Fruit fly (Drosophila melanogaster) whole organism, embryonic: ENCODE data around the gene Peritrophin-15a.

ENCODE experiments used
- CG10431 ChIP-seq: fragments of 200-800 bp; sonication (Bioruptor generic); optimal IDR thresholded peaks from 3 replicates; lab custom pipeline; 2018; ENCODE audit warnings: missing biosample characterization, mild to moderate bottlenecking, missing genetic modification characterization
- CG10979 ChIP-seq: fragments of 200-800 bp; sonication (Bioruptor generic); optimal IDR thresholded peaks from 2 replicates; lab custom pipeline; 2018; ENCODE audit warnings: missing biosample characterization, mild to moderate bottlenecking, missing genetic modification characterization, moderate library complexity
- CG12391 ChIP-seq: fragments of 200-800 bp; sonication (Bioruptor generic); optimal IDR thresholded peaks from 3 replicates; lab custom pipeline; 2018; ENCODE audit warnings: missing biosample characterization, mild to moderate bottlenecking, missing genetic modification characterization, moderate library complexity
- CG13624 ChIP-seq: fragments of 200-800 bp; sonication (Bioruptor generic); optimal IDR thresholded peaks from 2 replicates; lab custom pipeline; 2016; ENCODE audit warnings: missing biosample characterization, missing genetic modification characterization
- CG15269 ChIP-seq: fragments of 200-800 bp; sonication (Bioruptor generic); optimal IDR thresholded peaks from 2 replicates; lab custom pipeline; 2018; ENCODE audit warnings: missing biosample characterization, mild to moderate bottlenecking, missing genetic modification characterization, moderate library complexity
- CG15479 ChIP-seq: fragments of 200-800 bp; sonication (Bioruptor generic); optimal IDR thresholded peaks from 3 replicates; lab custom pipeline; 2019; ENCODE audit warnings: missing biosample characterization, mild to moderate bottlenecking, missing genetic modification characterization, moderate library complexity
- CG16863 ChIP-seq: fragments of 200-800 bp; sonication (Bioruptor generic); optimal IDR thresholded peaks from 3 replicates; lab custom pipeline; 2016; ENCODE audit warnings: missing biosample characterization, missing genetic modification characterization
- CG17361 ChIP-seq: fragments of 200-800 bp; sonication (Bioruptor generic); IDR thresholded peaks from 3 replicates; pipeline ENCODE4 v1.3.6; 2022; ENCODE audit warnings: missing biosample characterization, missing genetic modification characterization
- CG2202 ChIP-seq: fragments of 200-800 bp; sonication (Bioruptor generic); optimal IDR thresholded peaks from 2 replicates; lab custom pipeline; 2018; ENCODE audit warnings: missing biosample characterization, mild to moderate bottlenecking, missing genetic modification characterization
- CG3065 ChIP-seq: fragments of 200-800 bp; sonication (Bioruptor generic); optimal IDR thresholded peaks from 2 replicates; lab custom pipeline; 2016; ENCODE audit warnings: missing biosample characterization, missing genetic modification characterization
- CG3281 ChIP-seq: fragments of 200-800 bp; sonication (Bioruptor generic); optimal IDR thresholded peaks from 3 replicates; lab custom pipeline; 2017; ENCODE audit warnings: missing biosample characterization, mild to moderate bottlenecking, missing genetic modification characterization
- CG6175 ChIP-seq: fragments of 200-800 bp; sonication (Bioruptor generic); IDR thresholded peaks from 3 replicates; pipeline ENCODE4 v1.3.6; 2022; ENCODE audit warnings: missing biosample characterization, missing genetic modification characterization
- CG6854 ChIP-seq: fragments of 200-800 bp; sonication (Bioruptor generic); optimal IDR thresholded peaks from 3 replicates; lab custom pipeline; 2017; ENCODE audit warnings: missing biosample characterization, mild to moderate bottlenecking, missing genetic modification characterization
- CG8290 ChIP-seq, 3 experiments: fragments of 200-800 bp; sonication (Bioruptor generic); optimal IDR thresholded peaks; 2 replicates each; lab custom pipeline; 2016 to 2019; ENCODE audit warnings: missing biosample characterization in 3 of 3, missing genetic modification characterization in 3 of 3, mild to moderate bottlenecking in 2 of 3, moderate library complexity in 1 of 3
- CG9437 ChIP-seq: fragments of 200-800 bp; sonication (Bioruptor generic); optimal IDR thresholded peaks from 2 replicates; lab custom pipeline; 2018; ENCODE audit warnings: missing biosample characterization, mild to moderate bottlenecking, missing genetic modification characterization
- CTCF ChIP-seq: fragments of 200-800 bp; sonication (Bioruptor generic); optimal IDR thresholded peaks from 2 replicates; lab custom pipeline; 2017; ENCODE audit warnings: missing biosample characterization, mild to moderate bottlenecking, missing genetic modification characterization, moderate library complexity
- Camta ChIP-seq: fragments of 200-800 bp; sonication (Bioruptor generic); optimal IDR thresholded peaks from 2 replicates; lab custom pipeline; 2016; ENCODE audit warnings: missing biosample characterization, missing genetic modification characterization
- CrebB ChIP-seq: fragments of 200-800 bp; sonication (Bioruptor generic); optimal IDR thresholded peaks from 3 replicates; lab custom pipeline; 2018; ENCODE audit warnings: missing biosample characterization, mild to moderate bottlenecking, missing genetic modification characterization
- Doc2 ChIP-seq: fragments of 200-800 bp; sonication (Bioruptor generic); IDR thresholded peaks from 2 replicates; pipeline ENCODE4 v1.3.6; 2022; ENCODE audit warnings: missing biosample characterization, missing genetic modification characterization
- Fer3 ChIP-seq: fragments of 200-800 bp; sonication (Bioruptor generic); optimal IDR thresholded peaks from 2 replicates; lab custom pipeline; 2018; ENCODE audit warnings: missing biosample characterization, mild to moderate bottlenecking, missing genetic modification characterization, moderate library complexity
- Hr51 ChIP-seq, 2 experiments: fragments of 200-800 bp; sonication (Bioruptor generic); optimal IDR thresholded peaks; 2 replicates in 1 of 2; 3 replicates in 1 of 2; lab custom pipeline; 2016 to 2018; ENCODE audit warnings: missing biosample characterization in 2 of 2, missing genetic modification characterization in 2 of 2, mild to moderate bottlenecking in 1 of 2, moderate library complexity in 1 of 2
- NfI ChIP-seq: fragments of 200-800 bp; sonication (Bioruptor generic); optimal IDR thresholded peaks from 3 replicates; lab custom pipeline; 2018; ENCODE audit warnings: missing biosample characterization, mild to moderate bottlenecking, missing genetic modification characterization, moderate library complexity
- Poxn ChIP-seq: fragments of 200-800 bp; sonication (Bioruptor generic); IDR thresholded peaks from 2 replicates; pipeline ENCODE4 v1.3.6; 2022; ENCODE audit warnings: missing biosample characterization, missing genetic modification characterization
- Rfx ChIP-seq: fragments of 200-800 bp; sonication (Bioruptor generic); IDR thresholded peaks from 2 replicates; pipeline ENCODE4 v1.3.6; 2022; ENCODE audit warnings: missing biosample characterization, missing genetic modification characterization
- Usf ChIP-seq: fragments of 200-800 bp; sonication (Bioruptor generic); optimal IDR thresholded peaks from 2 replicates; lab custom pipeline; 2017; ENCODE audit warnings: missing genotype, missing biosample characterization, missing genetic modification characterization
- aop ChIP-seq: fragments of 200-800 bp; sonication (Bioruptor generic); IDR thresholded peaks from 2 replicates; pipeline ENCODE4 v1.3.6; 2022; ENCODE audit warnings: missing biosample characterization, missing genetic modification characterization
- br ChIP-seq: fragments of >200 bp; optimal IDR thresholded peaks from 2 replicates; lab custom pipeline; 2017
- cas ChIP-seq: fragments of 200-800 bp; sonication (Bioruptor generic); IDR thresholded peaks from 2 replicates; pipeline ENCODE4 v1.3.6; 2022; ENCODE audit warnings: missing biosample characterization, missing genetic modification characterization
- cato ChIP-seq: fragments of 200-800 bp; sonication (Bioruptor generic); optimal IDR thresholded peaks from 2 replicates; lab custom pipeline; 2016; ENCODE audit warnings: missing biosample characterization, missing genetic modification characterization, borderline replicate concordance
- ci ChIP-seq: fragments of 200-800 bp; sonication (Bioruptor generic); IDR thresholded peaks from 3 replicates; pipeline ENCODE4 v1.3.6; 2022; ENCODE audit warnings: missing biosample characterization, missing genetic modification characterization
- crol ChIP-seq: fragments of 200-800 bp; sonication (Bioruptor generic); IDR thresholded peaks from 2 replicates; pipeline ENCODE4 v1.3.6; 2022; ENCODE audit warnings: missing biosample characterization, missing genetic modification characterization
- crp ChIP-seq, 2 experiments: fragments of 200-800 bp; sonication (Bioruptor generic); optimal IDR thresholded peaks; 2 replicates in 1 of 2; 3 replicates in 1 of 2; lab custom pipeline; 2017; ENCODE audit warnings: missing biosample characterization in 2 of 2, missing genetic modification characterization in 2 of 2, mild to moderate bottlenecking in 1 of 2, moderate library complexity in 1 of 2
- dati ChIP-seq: fragments of 200-800 bp; sonication (Bioruptor generic); IDR thresholded peaks from 2 replicates; pipeline ENCODE4 v1.3.6; 2022; ENCODE audit warnings: missing biosample characterization, missing genetic modification characterization
- dimm ChIP-seq: fragments of 200-800 bp; sonication (Bioruptor generic); IDR thresholded peaks from 2 replicates; pipeline ENCODE4 v1.3.6; 2022; ENCODE audit warnings: missing biosample characterization, missing genetic modification characterization
- dm ChIP-seq: fragments of 200-800 bp; sonication (Bioruptor generic); optimal IDR thresholded peaks from 3 replicates; lab custom pipeline; 2016; ENCODE audit warnings: missing biosample characterization, missing genetic modification characterization
- dpn ChIP-seq, 2 experiments: fragments of 200-800 bp; sonication (Bioruptor generic); optimal IDR thresholded peaks; 3 replicates each; lab custom pipeline; 2016; ENCODE audit warnings: missing biosample characterization in 2 of 2, missing genetic modification characterization in 2 of 2
- dysf ChIP-seq: fragments of 200-800 bp; sonication (Bioruptor generic); IDR thresholded peaks from 3 replicates; pipeline ENCODE4 v1.3.6; 2022; ENCODE audit warnings: missing biosample characterization, missing genetic modification characterization
- emc ChIP-seq: fragments of 200-800 bp; sonication (Bioruptor generic); optimal IDR thresholded peaks from 2 replicates; lab custom pipeline; 2016; ENCODE audit warnings: missing biosample characterization, missing genetic modification characterization
- en ChIP-seq: fragments of 200-800 bp; sonication (Bioruptor generic); optimal IDR thresholded peaks from 2 replicates; lab custom pipeline; 2016; ENCODE audit warnings: missing biosample characterization, missing genetic modification characterization
- gem ChIP-seq: fragments of 200-800 bp; sonication (Bioruptor generic); optimal IDR thresholded peaks from 2 replicates; lab custom pipeline; 2019; ENCODE audit warnings: missing biosample characterization, mild to moderate bottlenecking, missing genetic modification characterization, moderate library complexity
- ham ChIP-seq: fragments of 200-800 bp; sonication (Bioruptor generic); IDR thresholded peaks from 2 replicates; pipeline ENCODE4 v1.3.6; 2022; ENCODE audit warnings: missing biosample characterization, missing genetic modification characterization
- hb ChIP-seq: fragments of 200-800 bp; sonication (Bioruptor generic); IDR thresholded peaks from 3 replicates; pipeline ENCODE4 v1.3.6; 2022; ENCODE audit warnings: missing biosample characterization, missing genetic modification characterization; ENCODE audit not compliant: partially characterized antibody
- jing ChIP-seq: fragments of 200-800 bp; sonication (Bioruptor generic); optimal IDR thresholded peaks from 2 replicates; lab custom pipeline; 2018; ENCODE audit warnings: missing biosample characterization, mild to moderate bottlenecking, missing genetic modification characterization
- otp ChIP-seq: fragments of 200-800 bp; sonication (Bioruptor generic); IDR thresholded peaks from 3 replicates; pipeline ENCODE4, ENCODE4 v1.3.6; 2022; ENCODE audit warnings: missing biosample characterization, missing genetic modification characterization
- p53 ChIP-seq: fragments of 200-800 bp; sonication (Bioruptor generic); optimal IDR thresholded peaks from 2 replicates; lab custom pipeline; 2016; ENCODE audit warnings: missing biosample characterization, missing genetic modification characterization
- tna ChIP-seq: fragments of 200-800 bp; sonication (Bioruptor generic); IDR thresholded peaks from 2 replicates; pipeline ENCODE4 v1.3.6; 2022; ENCODE audit warnings: missing biosample characterization, missing genetic modification characterization; ENCODE audit not compliant: partially characterized antibody
- unpg ChIP-seq: fragments of 200-800 bp; sonication (Bioruptor generic); optimal IDR thresholded peaks from 3 replicates; lab custom pipeline; 2018; ENCODE audit warnings: missing biosample characterization, mild to moderate bottlenecking, missing genetic modification characterization, moderate library complexity
- zen ChIP-seq: fragments of 200-800 bp; sonication (Bioruptor generic); optimal IDR thresholded peaks from 3 replicates; lab custom pipeline; 2018; ENCODE audit warnings: missing biosample characterization, mild to moderate bottlenecking, missing genetic modification characterization, moderate library complexity
- zfh2 ChIP-seq: fragments of 200-800 bp; sonication (Bioruptor generic); optimal IDR thresholded peaks from 2 replicates; lab custom pipeline; 2016; ENCODE audit warnings: missing biosample characterization, missing genetic modification characterization

Gene Peritrophin-15a

DNA sequence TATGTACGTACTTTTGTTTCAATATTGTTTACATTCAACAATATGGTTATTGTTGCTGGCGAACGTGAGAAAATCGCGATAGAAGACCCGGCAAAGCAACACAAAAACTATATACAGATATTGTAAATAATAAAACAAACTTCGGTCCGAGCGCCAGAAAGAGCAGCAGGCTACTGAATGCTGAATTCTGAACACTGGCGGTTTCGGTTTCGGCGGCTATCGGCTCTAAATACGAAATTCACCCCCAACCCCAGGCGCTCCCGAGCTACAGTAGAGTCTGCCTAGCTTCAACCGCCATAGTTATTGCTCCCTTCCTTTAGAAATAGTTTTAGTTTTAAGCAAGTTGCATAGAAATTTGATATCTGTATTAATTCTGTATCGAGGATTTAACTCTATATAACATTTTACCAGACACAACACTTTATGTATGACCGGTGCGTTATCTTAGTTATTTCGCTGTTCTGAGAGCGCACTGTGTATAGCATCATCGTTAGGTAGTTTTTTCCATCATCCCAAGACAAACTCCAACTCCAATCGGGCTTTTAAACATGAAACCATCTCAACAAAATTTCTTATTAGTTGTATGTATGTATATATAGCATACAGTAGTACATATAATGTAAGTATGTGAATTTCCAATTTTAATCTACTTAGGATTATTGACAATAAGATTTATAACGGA is 33.5 kb downstream of the Peritrophin-15a start, which contains the start of gene CG7627 (continued):
- TF ChIP-seq CTCF (GFP tag; lab: Kevin White, UChicago) = no peak
- no peak for TF ChIP-seq cato
- TF ChIP-seq p53 (GFP tag; lab: Kevin White, UChicago) = peak; percentile 9
- peak; percentile 22 for TF ChIP-seq CG8290 (GFP tag; optimal IDR thresholded peaks at IDR 0.05; lab: Kevin White, UChicago)
- TF ChIP-seq CG8290 (tag; optimal IDR thresholded peaks at IDR 0.05; lab: Kevin White, UChicago) = peak in 1 of 2 experiments; percentile 71
- peak; percentile 13 for TF ChIP-seq jing
- peak; percentile 67; the same call in 2 of the 3 replicates for TF ChIP-seq ci (GFP tag; lab: Robert Waterston, UW)
- peak; percentile 67 for TF ChIP-seq CG9437 (GFP tag; lab: Kevin White, UChicago)
- TF ChIP-seq zen (tag; lab: Kevin White, UChicago) = peak; percentile 11
- peak; percentile 82 for TF ChIP-seq Fer3
- peak; percentile 81 for TF ChIP-seq CG17361 (GFP tag; lab: Robert Waterston, UW)
- peak; percentile 87 for TF ChIP-seq Rfx (GFP tag; lab: Robert Waterston, UW)
- no peak for TF ChIP-seq CG10431 (GFP tag; lab: Kevin White, UChicago)
- TF ChIP-seq Camta (GFP tag; lab: Kevin White, UChicago) = peak; percentile 47
- peak; percentile 45 for TF ChIP-seq CG13624 (GFP tag; lab: Kevin White, UChicago)
- TF ChIP-seq dpn (GFP tag; optimal IDR thresholded peaks at IDR 0.05; lab: Kevin White, UChicago) = peak; percentile 67 to 77
- TF ChIP-seq otp (GFP tag; lab: Robert Waterston, UW) = 0 out of 3 replicates have a peak, but pooled peaks have one; percentile 59
- peak; percentile 21 to 77 for TF ChIP-seq Hr51 (GFP tag; optimal IDR thresholded peaks at IDR 0.05; lab: Kevin White, UChicago)
- peak; percentile 40 for TF ChIP-seq CG16863
- TF ChIP-seq tna (GFP tag; lab: Robert Waterston, UW) = no peak
- no peak for TF ChIP-seq CG2202 (tag; lab: Kevin White, UChicago)
- TF ChIP-seq dm (GFP tag; lab: Kevin White, UChicago) = peak; percentile 52
- peak; percentile 77 for TF ChIP-seq CG12391 (tag; lab: Kevin White, UChicago)
- TF ChIP-seq dimm = peak; percentile 70; the same call in 1 of the 2 replicates
- TF ChIP-seq dysf (GFP tag; lab: Robert Waterston, UW) = peak; percentile 86
- peak; percentile 76 for TF ChIP-seq CG15269 (tag; lab: Kevin White, UChicago)
- peak; percentile 74 for TF ChIP-seq zfh2 (GFP tag; lab: Kevin White, UChicago)
- peak; percentile 81 for TF ChIP-seq CG3281 (GFP tag; lab: Kevin White, UChicago)
- peak; percentile 61; the same call in 1 of the 2 replicates for TF ChIP-seq dati
- TF ChIP-seq CG15479 (GFP tag; lab: Kevin White, UChicago) = no peak
- peak; percentile 21; the same call in 1 of the 2 replicates for TF ChIP-seq Doc2 (GFP tag; lab: Robert Waterston, UW)
- no peak for TF ChIP-seq br
- peak; percentile 51 for TF ChIP-seq Usf (GFP tag; lab: Kevin White, UChicago)
- TF ChIP-seq crol (GFP tag; lab: Robert Waterston, UW) = no peak
- peak; percentile 74; the same call in 2 of the 3 replicates for TF ChIP-seq CG6175 (GFP tag; lab: Robert Waterston, UW)
- TF ChIP-seq crp (GFP tag; optimal IDR thresholded peaks at IDR 0.05; lab: Kevin White, UChicago) = peak in 1 of 2 experiments; percentile 7
- peak; percentile 64 for TF ChIP-seq CrebB (tag; lab: Kevin White, UChicago)
- peak; percentile 60 for TF ChIP-seq CG6854 (GFP tag; lab: Kevin White, UChicago)
- TF ChIP-seq unpg (GFP tag; lab: Kevin White, UChicago) = peak; percentile 70
- no peak for TF ChIP-seq aop
- TF ChIP-seq emc (GFP tag; lab: Kevin White, UChicago) = peak; percentile 39
- peak; percentile 52 for TF ChIP-seq NfI (GFP tag; lab: Kevin White, UChicago)
- no peak for TF ChIP-seq CG3065 (GFP tag; lab: Kevin White, UChicago)
- TF ChIP-seq hb (GFP tag; lab: Robert Waterston, UW) = no peak
- peak; percentile 44; the same call in 1 of the 2 replicates for TF ChIP-seq cas (GFP tag; lab: Robert Waterston, UW)
- TF ChIP-seq Poxn (GFP tag; lab: Robert Waterston, UW) = peak; percentile 70
- no peak for TF ChIP-seq ham (GFP tag; lab: Robert Waterston, UW)
- peak; percentile 78 for TF ChIP-seq CG10979
- peak; percentile 83 for TF ChIP-seq gem (tag; lab: Kevin White, UChicago)
- TF ChIP-seq en (GFP tag; lab: Kevin White, UChicago) = no peak
